Worm (Caenorhabditis elegans): ENCODE results near the gene B0280.7.

B0280.7 gene

ce11 chrIII:7142172-7142601 lies 30.5 kb upstream of the B0280.7 start (continued):
- TF ChIP-seq lin-15B (tag; optimal IDR thresholded peaks at IDR 0.05) (no peak), zip-4 (GFP tag; optimal IDR thresholded peaks at IDR 0.05) (peak; percentile 32), skn-1 (tag; optimal IDR thresholded peaks at IDR 0.05) (no peak), lin-39 (tag; optimal IDR thresholded peaks at IDR 0.05) (peak; percentile 17), egl-27 (tag; optimal IDR thresholded peaks at IDR 0.05) (peak in 1 of 2 experiments; percentile 12), efl-1 (optimal IDR thresholded peaks at IDR 0.05) (peak in 1 of 2 experiments; percentile 41), efl-1 (GFP tag; optimal IDR thresholded peaks at IDR 0.05 in 1 of 2) (peak in 1 of 2 experiments; percentile 50), lsy-2 (tag; optimal IDR thresholded peaks at IDR 0.05) (peak in 1 of 2 experiments; percentile 30), nhr-90 (tag; optimal IDR thresholded peaks at IDR 0.05; ENCODE audit: poor library complexity) (peak; percentile 78), nhr-20 (tag; optimal IDR thresholded peaks at IDR 0.05) (peak; percentile 40), dsc-1 (tag; optimal IDR thresholded peaks at IDR 0.05) (peak; percentile 33)

ce11 chrIII:7141285-7141715 lies 29.6 kb upstream of the B0280.7 start:
- no peak for TF ChIP-seq zag-1 (tag; optimal IDR thresholded peaks at IDR 0.05)
- peak; percentile 75 for TF ChIP-seq nhr-19 (GFP tag; conservative IDR thresholded peaks at IDR 0.05)
- TF ChIP-seq lin-39 (tag; optimal IDR thresholded peaks at IDR 0.05), result peak; percentile 50
- TF ChIP-seq lin-35 (GFP tag; optimal IDR thresholded peaks at IDR 0.05), result peak in 1 of 2 experiments; percentile 73
- TF ChIP-seq elt-3 (tag; optimal IDR thresholded peaks at IDR 0.05), result no peak
- no peak for TF ChIP-seq lin-13 (GFP tag; optimal IDR thresholded peaks at IDR 0.05)
- peak; percentile 42 for TF ChIP-seq nhr-20 (tag; optimal IDR thresholded peaks at IDR 0.05)
- TF ChIP-seq nhr-85 (tag), result peak; percentile 14
- TF ChIP-seq nhr-90 (tag; optimal IDR thresholded peaks at IDR 0.05; ENCODE audit: poor library complexity), result peak; percentile 76
- TF ChIP-seq vab-15 (tag; optimal IDR thresholded peaks at IDR 0.05), result no peak
- TF ChIP-seq rnt-1 (tag; optimal IDR thresholded peaks at IDR 0.05), result peak; percentile 55
- peak in 1 of 3 experiments; percentile 23 for TF ChIP-seq dpl-1 (GFP tag; optimal IDR thresholded peaks at IDR 0.05)
- 0 out of 2 replicates have a peak, but pooled peaks have one; percentile 31 for TF ChIP-seq grh-1 (GFP tag; IDR thresholded peaks at IDR 0.05)
- no peak for TF ChIP-seq nhr-12 (tag; optimal IDR thresholded peaks at IDR 0.05)
- no peak for TF ChIP-seq egl-27 (tag; optimal IDR thresholded peaks at IDR 0.05)
- TF ChIP-seq jun-1 (tag; optimal IDR thresholded peaks at IDR 0.05), result peak; percentile 28
- TF ChIP-seq swsn-7 (tag; optimal IDR thresholded peaks at IDR 0.05), result peak; percentile 45
- no peak for TF ChIP-seq pax-3 (tag; optimal IDR thresholded peaks at IDR 0.05)
- TF ChIP-seq hpl-2 (GFP tag; optimal IDR thresholded peaks at IDR 0.05), result peak; percentile 47
- no peak for TF ChIP-seq ceh-82 (tag; optimal IDR thresholded peaks at IDR 0.05)
- TF ChIP-seq lin-15B (tag; optimal IDR thresholded peaks at IDR 0.05), result no peak
- TF ChIP-seq ceh-90 (tag; optimal IDR thresholded peaks at IDR 0.05), result no peak
- peak; percentile 97 for TF ChIP-seq snpc-4 (tag; optimal IDR thresholded peaks at IDR 0.05)
- peak; percentile 62 for TF ChIP-seq nhr-77 (tag; optimal IDR thresholded peaks at IDR 0.05)
- no peak for TF ChIP-seq mef-2 (tag; optimal IDR thresholded peaks at IDR 0.05)
- peak; percentile 92 for TF ChIP-seq ama-1 (optimal IDR thresholded peaks at IDR 0.05)
- TF ChIP-seq xbp-1 (tag; optimal IDR thresholded peaks at IDR 0.05), result no peak
- no peak for TF ChIP-seq blmp-1 (tag; optimal IDR thresholded peaks at IDR 0.05)
- TF ChIP-seq fkh-10 (GFP tag; optimal IDR thresholded peaks at IDR 0.05), result no peak
- no peak for TF ChIP-seq aha-1 (tag; optimal IDR thresholded peaks at IDR 0.05)
- no peak for TF ChIP-seq mab-9 (GFP tag; IDR thresholded peaks at IDR 0.05)
- peak; percentile 3 to 15 for TF ChIP-seq lsy-2 (tag; optimal IDR thresholded peaks at IDR 0.05)
- peak; percentile 74 for TF ChIP-seq nhr-71 (tag; optimal IDR thresholded peaks at IDR 0.05)
- no peak for TF ChIP-seq pag-3 (tag; optimal IDR thresholded peaks at IDR 0.05; ENCODE audit: borderline replicate concordance, insufficient read depth)
- TF ChIP-seq C16A3.4 (tag; optimal IDR thresholded peaks at IDR 0.05), result no peak
- no peak for TF ChIP-seq ceh-88 (GFP tag; IDR thresholded peaks at IDR 0.05)
- peak; percentile 19 to 41 for TF ChIP-seq efl-1 (optimal IDR thresholded peaks at IDR 0.05)
- TF ChIP-seq efl-1 (GFP tag; optimal IDR thresholded peaks at IDR 0.05 in 1 of 2), result peak in 1 of 2 experiments; percentile 96
- no peak for TF ChIP-seq unc-30 (tag; optimal IDR thresholded peaks at IDR 0.05)
- TF ChIP-seq snu-23 (GFP tag; optimal IDR thresholded peaks at IDR 0.05), result peak; percentile 32
- TF ChIP-seq lin-14 (GFP tag; optimal IDR thresholded peaks at IDR 0.05), result peak; percentile 59
- TF ChIP-seq C04F5.9 (tag; optimal IDR thresholded peaks at IDR 0.05), result no peak
- TF ChIP-seq elt-2 (tag; optimal IDR thresholded peaks at IDR 0.05), result peak; percentile 92
- TF ChIP-seq nhr-237 (tag; optimal IDR thresholded peaks at IDR 0.05), result no peak
- no peak for TF ChIP-seq sup-37 (GFP tag; optimal IDR thresholded peaks at IDR 0.05)
- TF ChIP-seq ceh-63 (GFP tag; optimal IDR thresholded peaks at IDR 0.05), result no peak
